Worm (Caenorhabditis elegans) whole organism, L4 larva: Measurements from ENCODE around the gene saeg-2.

Source experiments
- arid-1 ChIP-seq: fragments of 200-800 bp; sonication (Bioruptor generic); conservative IDR thresholded peaks from 2 replicates; pipeline ENCODE4 v1.3.6; 2022; ENCODE audit warnings: missing genetic modification reagents, missing genetic modification characterization, missing compliant biosample characterization
- ceh-82 ChIP-seq: sonication (generic microtip); optimal IDR thresholded peaks from 2 replicates; lab custom pipeline; 2017; ENCODE audit warnings: missing biosample characterization, missing genetic modification characterization
- daf-16 ChIP-seq, 3 experiments: sonication (generic microtip); optimal IDR thresholded peaks; 2 replicates each; lab custom pipeline; 2016 to 2017; ENCODE audit warnings: missing genetic modification characterization in 3 of 3, missing genetic modification reagents in 3 of 3, mild to moderate bottlenecking in 2 of 3, missing compliant biosample characterization in 2 of 3, missing biosample characterization in 1 of 3, moderate library complexity in 1 of 3
- daf-8 ChIP-seq: fragments of 200-800 bp; sonication (Bioruptor generic); IDR thresholded peaks from 2 replicates; pipeline ENCODE4 v1.3.6; 2022; ENCODE audit warnings: missing genetic modification characterization, missing compliant biosample characterization
- dmd-6 ChIP-seq: fragments of 200-800 bp; sonication (Bioruptor generic); IDR thresholded peaks from 2 replicates; pipeline ENCODE4 v1.3.6; 2022; ENCODE audit warnings: missing genetic modification reagents, missing genetic modification characterization, missing compliant biosample characterization
- hlh-30 ChIP-seq: sonication (generic microtip); optimal IDR thresholded peaks from 2 replicates; lab custom pipeline; 2017; ENCODE audit warnings: antibody characterized with exemption, mild to moderate bottlenecking, missing genetic modification characterization, missing compliant biosample characterization; ENCODE audit not compliant: insufficient read depth
- lin-39 ChIP-seq: fragments of 150-350 bp; optimal IDR thresholded peaks from 2 replicates; lab custom pipeline; 2014; ENCODE audit warnings: missing biosample characterization, missing genetic modification reagents, missing genetic modification characterization
- madf-9 ChIP-seq: fragments of 200-800 bp; sonication (Bioruptor generic); conservative IDR thresholded peaks from 2 replicates; pipeline ENCODE4 v1.3.6; 2022; ENCODE audit warnings: missing genetic modification reagents, missing genetic modification characterization, missing compliant biosample characterization
- mdl-1 ChIP-seq, 2 experiments: fragments of 150-350 bp in 1 of 2; sonication (generic microtip) in 1 of 2; optimal IDR thresholded peaks; 2 replicates each; lab custom pipeline; 2014 to 2017; ENCODE audit warnings: missing biosample characterization in 2 of 2, missing genetic modification characterization in 2 of 2
- nhr-77 ChIP-seq: fragments of 150-350 bp; optimal IDR thresholded peaks from 2 replicates; lab custom pipeline; 2014; ENCODE audit warnings: missing biosample characterization, missing genetic modification characterization
- pha-4 ChIP-seq, 2 experiments: fragments of 150-350 bp in 1 of 2; fragments of 200-800 bp in 1 of 2; sonication (Bioruptor generic) in 1 of 2; IDR thresholded peaks in 1 of 2; optimal IDR thresholded peaks in 1 of 2; 2 replicates each; pipeline versions ENCODE4 v1.3.6 to Lab custom; 2014 to 2022; ENCODE audit warnings: missing genetic modification characterization in 2 of 2, missing genetic modification reagents in 2 of 2, missing biosample characterization in 1 of 2, missing compliant biosample characterization in 1 of 2
- spr-3 ChIP-seq: fragments of 200-800 bp; sonication (Bioruptor generic); optimal IDR thresholded peaks from 2 replicates; lab custom pipeline; 2018; ENCODE audit warnings: mild to moderate bottlenecking, missing genetic modification characterization, missing compliant biosample characterization
- tra-1 ChIP-seq: fragments of 200-800 bp; sonication (Bioruptor generic); IDR thresholded peaks from 2 replicates; pipeline ENCODE4 v1.3.6; 2022; ENCODE audit warnings: missing genetic modification reagents, missing genetic modification characterization, missing compliant biosample characterization

DNA sequence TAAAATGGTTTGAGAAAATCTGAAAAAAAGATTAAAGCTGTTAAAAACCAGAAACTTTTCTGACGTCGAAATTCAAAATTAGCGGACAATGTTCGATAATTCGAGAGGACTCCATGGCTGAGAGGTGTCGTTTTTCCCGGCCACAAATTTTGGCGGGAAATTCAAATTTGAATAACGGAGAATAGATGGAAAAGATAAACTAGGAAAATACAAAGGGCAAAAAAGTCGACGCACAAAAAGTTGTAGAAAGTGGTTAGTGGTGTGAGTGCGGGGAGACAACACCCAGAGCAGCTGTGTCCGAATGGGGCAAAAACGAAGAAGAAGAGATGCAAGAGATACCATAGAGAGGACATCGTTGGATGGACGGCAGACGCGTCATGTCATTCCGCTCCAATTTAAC, 49.1 kb upstream of the saeg-2 start, which contains the start of gene cls-3:
- TF ChIP-seq daf-16 (GFP tag; optimal IDR thresholded peaks at IDR 0.05; lab: Kevin White, UChicago) (no peak), daf-16 (tag; optimal IDR thresholded peaks at IDR 0.05; lab: Kevin White, UChicago) (no peak), tra-1 (GFP tag; lab: Robert Waterston, UW) (no peak), lin-39 (tag; lab: Kevin White, UChicago) (no peak), madf-9 (no peak), nhr-77 (no peak), ceh-82 (tag; lab: Kevin White, UChicago) (no peak), dmd-6 (GFP tag; lab: Robert Waterston, UW) (no peak), hlh-30 (no peak), arid-1 (GFP tag; lab: Robert Waterston, UW) (no peak), mdl-1 (tag; optimal IDR thresholded peaks at IDR 0.05; lab: Kevin White, UChicago) (no peak), daf-8 (GFP tag; lab: Robert Waterston, UW) (no peak), pha-4 (GFP tag; IDR thresholded peaks at IDR 0.05; lab: Robert Waterston, UW) (no peak), pha-4 (tag; optimal IDR thresholded peaks at IDR 0.05; lab: Kevin White, UChicago) (no peak), spr-3 (GFP tag; lab: Kevin White, UChicago) (no peak)
